Worm (Caenorhabditis elegans): ENCODE measurements around the gene M110.9.

The M110.9 gene

DNA sequence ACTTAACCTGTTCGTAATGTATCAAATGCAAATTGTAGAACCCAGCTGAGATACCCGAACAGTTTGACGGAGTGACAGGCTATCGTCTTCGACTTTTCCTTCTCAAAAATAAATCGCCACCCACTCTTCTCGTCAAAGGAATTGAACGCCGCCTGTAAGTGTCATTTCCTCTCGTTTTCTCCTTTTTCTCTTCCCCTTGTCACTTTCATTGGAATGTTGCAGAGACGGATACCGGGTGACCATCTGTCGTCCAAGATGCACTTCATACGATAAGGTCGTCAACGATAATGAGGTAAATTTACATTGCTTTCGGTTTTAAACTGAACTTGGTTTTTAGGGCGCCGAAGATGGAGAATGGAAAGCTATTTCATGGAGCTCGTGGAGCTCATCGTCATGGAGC lies 31.3 kb upstream of the M110.9 start:
- TF ChIP-seq nhr-25 (tag; optimal IDR thresholded peaks at IDR 0.05) (peak; percentile 62), pha-4 (tag; optimal IDR thresholded peaks at IDR 0.05) (no peak)

DNA sequence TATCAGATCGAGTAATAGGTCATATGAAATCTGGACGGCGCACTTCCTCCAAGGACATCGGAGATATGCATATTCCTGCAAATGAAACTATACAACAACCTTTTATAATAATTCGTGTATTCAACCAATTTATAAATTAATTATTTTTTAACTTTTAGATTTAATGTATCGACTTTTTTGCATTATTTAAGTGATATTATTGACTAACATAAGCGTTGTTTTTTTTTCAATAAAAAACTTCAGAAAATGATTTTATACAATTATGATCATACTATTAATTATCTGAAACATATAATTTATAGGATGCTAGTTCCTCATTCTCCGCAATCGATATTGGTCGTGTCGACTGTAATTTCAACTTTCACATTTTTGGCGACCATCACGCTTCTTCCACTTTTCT lies 27.0 kb upstream of the M110.9 start, which contains the start of gene col-76:
col-76 (plus strand) TSS at position 301 of the 400 bp plus-strand sequence.
- TF ChIP-seq lin-15B (tag; optimal IDR thresholded peaks at IDR 0.05), result no peak
- no peak for TF ChIP-seq ztf-11 (tag; optimal IDR thresholded peaks at IDR 0.05)
- no peak for TF ChIP-seq eor-1 (tag; optimal IDR thresholded peaks at IDR 0.05)
- no peak for TF ChIP-seq hmg-11 (tag; optimal IDR thresholded peaks at IDR 0.05)
- TF ChIP-seq egl-27 (tag; optimal IDR thresholded peaks at IDR 0.05), result no peak
- TF ChIP-seq nhr-23 (tag; optimal IDR thresholded peaks at IDR 0.05), result no peak
- no peak for TF ChIP-seq lin-39 (tag; optimal IDR thresholded peaks at IDR 0.05)
- TF ChIP-seq nhr-77 (tag; optimal IDR thresholded peaks at IDR 0.05), result no peak

DNA sequence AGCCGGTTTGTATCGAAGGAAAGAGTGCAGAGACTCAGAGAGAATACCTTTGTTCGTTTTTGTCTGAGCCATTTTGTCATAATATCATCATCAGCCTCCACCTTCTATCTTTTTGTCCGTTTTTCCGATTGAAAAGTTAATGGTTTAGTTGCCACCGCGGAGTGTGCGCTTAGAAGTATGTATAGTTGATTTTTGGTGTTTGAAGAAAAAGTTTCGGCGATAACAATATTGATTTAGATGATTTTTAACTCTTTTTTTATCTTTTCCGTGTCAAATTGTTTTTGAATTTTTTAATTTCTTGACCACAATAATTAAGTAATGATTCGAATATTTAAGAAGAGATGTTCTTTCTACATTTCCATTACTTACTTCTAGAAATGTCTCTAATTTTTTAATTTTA lies 25.5 kb upstream of the M110.9 start:
- TF ChIP-seq elt-2 (tag; optimal IDR thresholded peaks at IDR 0.05), result peak; percentile 63
- TF ChIP-seq pha-4 (tag; optimal IDR thresholded peaks at IDR 0.05), result peak; percentile 18
- no peak for TF ChIP-seq R02D3.7 (tag; optimal IDR thresholded peaks at IDR 0.05)
- peak; percentile 40 for TF ChIP-seq skn-1 (tag; optimal IDR thresholded peaks at IDR 0.05)
- TF ChIP-seq pqm-1 (tag; optimal IDR thresholded peaks at IDR 0.05), result peak; percentile 2

DNA sequence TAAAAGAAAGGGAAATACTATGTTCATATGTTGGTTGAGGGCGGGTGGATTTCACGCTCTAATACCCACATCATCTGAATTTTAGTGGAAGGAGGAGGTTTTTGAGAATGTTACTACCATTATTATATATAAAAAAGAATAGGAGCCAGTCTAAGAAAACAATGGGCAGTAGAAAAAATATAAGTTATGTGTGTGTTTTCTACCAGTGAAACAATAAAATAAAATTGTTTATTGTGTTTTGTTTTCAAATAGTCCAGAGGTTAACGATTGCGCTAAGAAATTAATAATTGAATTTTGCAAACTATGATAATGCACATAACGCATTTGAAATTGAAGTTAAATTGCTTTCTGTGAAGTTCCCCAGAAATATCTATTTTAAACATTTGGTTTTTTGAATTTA lies 21.6 kb upstream of the M110.9 start, which contains the start of gene M110.8:
M110.8 (minus strand) TSS at position 101 of the 400 bp plus-strand sequence.
- no peak for TF ChIP-seq zag-1 (tag; optimal IDR thresholded peaks at IDR 0.05)
- no peak for TF ChIP-seq nhr-25 (tag; optimal IDR thresholded peaks at IDR 0.05)
- TF ChIP-seq mml-1 (tag; optimal IDR thresholded peaks at IDR 0.05), result no peak
- no peak for TF ChIP-seq nhr-28 (tag; optimal IDR thresholded peaks at IDR 0.05)
- TF ChIP-seq daf-12 (tag; optimal IDR thresholded peaks at IDR 0.05), result no peak
- TF ChIP-seq nhr-77 (tag; optimal IDR thresholded peaks at IDR 0.05), result no peak
- TF ChIP-seq elt-3 (tag; optimal IDR thresholded peaks at IDR 0.05), result no peak
- no peak for TF ChIP-seq mdl-1 (tag; optimal IDR thresholded peaks at IDR 0.05)
- TF ChIP-seq snpc-4 (tag; optimal IDR thresholded peaks at IDR 0.05), result no peak
- TF ChIP-seq lin-39 (tag; optimal IDR thresholded peaks at IDR 0.05), result no peak
- TF ChIP-seq aly-2 (tag; optimal IDR thresholded peaks at IDR 0.05), result no peak

DNA sequence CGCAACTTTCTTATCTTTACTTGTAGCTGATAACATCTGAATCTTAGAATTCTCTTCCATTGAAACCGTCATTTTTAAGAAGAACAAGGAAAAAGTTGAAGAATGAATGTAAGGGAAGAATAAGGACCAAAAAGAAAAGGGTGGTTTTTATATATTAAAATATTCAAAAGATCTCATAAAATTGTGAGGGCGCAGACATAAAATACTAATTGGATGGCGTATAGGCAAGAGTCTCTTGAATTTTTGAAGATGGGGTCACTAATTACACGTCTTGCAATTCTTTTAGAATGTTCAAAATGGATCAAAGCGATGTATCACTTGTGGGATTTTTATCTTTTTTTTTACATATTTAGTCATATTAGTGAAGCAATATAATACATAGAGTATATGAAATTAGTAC lies 18.4 kb upstream of the M110.9 start, which contains the start of gene twk-3:
twk-3 (minus strand) TSS at position 101 of the 400 bp plus-strand sequence.
- TF ChIP-seq mml-1 (tag; optimal IDR thresholded peaks at IDR 0.05) (no peak), jun-1 (tag; optimal IDR thresholded peaks at IDR 0.05) (no peak), pqm-1 (tag; optimal IDR thresholded peaks at IDR 0.05) (no peak)

DNA sequence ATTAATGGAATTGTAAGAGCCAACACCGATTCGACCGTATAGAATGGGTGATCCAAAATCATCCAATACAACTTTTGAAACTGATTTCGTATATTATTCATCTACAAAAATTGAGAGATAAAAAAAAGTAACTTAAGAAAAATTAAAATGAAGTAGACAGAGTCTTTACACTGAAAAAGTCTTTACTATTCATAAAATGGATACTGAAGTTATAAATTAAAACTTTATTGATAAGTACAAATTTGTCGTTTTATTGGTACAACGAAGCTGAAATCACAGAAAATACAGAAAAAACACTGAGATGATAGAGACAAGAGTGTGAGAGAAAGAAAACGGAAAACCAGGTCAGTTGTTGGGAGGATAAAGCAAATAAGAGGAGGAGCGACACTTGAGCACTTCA lies 16.7 kb upstream of the M110.9 start, which contains the start of gene M110.10:
M110.10 (minus strand) TSS at position 101 of the 400 bp plus-strand sequence.
- TF ChIP-seq pqm-1 (tag; optimal IDR thresholded peaks at IDR 0.05), result no peak
- peak; percentile 7 for TF ChIP-seq pha-4 (tag; optimal IDR thresholded peaks at IDR 0.05)

DNA sequence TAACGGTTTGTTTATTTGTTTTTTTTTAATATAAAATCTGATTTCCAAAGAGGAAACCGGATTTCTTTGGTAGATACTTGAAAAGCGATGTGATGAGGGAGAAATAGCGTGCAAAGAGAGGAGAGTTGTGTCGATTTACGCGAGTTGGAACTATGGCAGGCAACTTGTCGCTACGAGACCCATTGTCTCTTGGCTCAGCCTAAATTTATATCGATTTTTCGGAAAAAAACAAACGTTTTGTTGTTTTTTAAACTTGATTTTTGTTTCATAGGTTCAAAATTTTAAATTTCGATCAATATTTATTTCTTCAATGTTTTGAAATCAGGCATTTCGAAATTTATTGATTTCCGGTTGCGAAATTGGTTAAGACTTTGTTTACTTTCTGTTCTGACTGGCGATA lies 14.6 kb upstream of the M110.9 start, which contains the start of gene M110.3:
M110.3 (minus strand) TSS at position 184 of the 400 bp plus-strand sequence.
- TF ChIP-seq nhr-77 (tag; optimal IDR thresholded peaks at IDR 0.05) (no peak), mml-1 (tag; optimal IDR thresholded peaks at IDR 0.05) (no peak), daf-12 (tag; optimal IDR thresholded peaks at IDR 0.05) (no peak), pqm-1 (tag; optimal IDR thresholded peaks at IDR 0.05) (no peak), hmg-11 (tag; optimal IDR thresholded peaks at IDR 0.05) (peak; percentile 71), nhr-76 (tag; optimal IDR thresholded peaks at IDR 0.05) (no peak), nhr-237 (tag; optimal IDR thresholded peaks at IDR 0.05) (no peak), nhr-28 (tag; optimal IDR thresholded peaks at IDR 0.05) (no peak), unc-62 (GFP tag; optimal IDR thresholded peaks at IDR 0.05) (no peak), tbx-2 (tag; optimal IDR thresholded peaks at IDR 0.05) (no peak), ZK546.5 (tag; optimal IDR thresholded peaks at IDR 0.05) (no peak), elt-3 (tag; optimal IDR thresholded peaks at IDR 0.05) (no peak), nhr-23 (tag; optimal IDR thresholded peaks at IDR 0.05) (peak; percentile 73), ama-1 (optimal IDR thresholded peaks at IDR 0.05) (no peak), egl-5 (tag; optimal IDR thresholded peaks at IDR 0.05) (peak; percentile 67), ceh-28 (tag; optimal IDR thresholded peaks at IDR 0.05) (peak; percentile 69), pha-4 (tag; optimal IDR thresholded peaks at IDR 0.05) (peak; percentile 80), fos-1 (tag; optimal IDR thresholded peaks at IDR 0.05) (no peak), nfya-1 (tag; optimal IDR thresholded peaks at IDR 0.05; ENCODE audit: insufficient read depth) (peak; percentile 76), nhr-43 (tag; optimal IDR thresholded peaks at IDR 0.05; ENCODE audit: poor library complexity, severe bottlenecking) (no peak), skn-1 (tag; optimal IDR thresholded peaks at IDR 0.05) (no peak), egl-27 (tag; optimal IDR thresholded peaks at IDR 0.05) (no peak), lin-39 (tag; optimal IDR thresholded peaks at IDR 0.05) (peak; percentile 70), aly-2 (tag; optimal IDR thresholded peaks at IDR 0.05) (no peak), fkh-2 (tag; optimal IDR thresholded peaks at IDR 0.05) (no peak), ceh-16 (tag; optimal IDR thresholded peaks at IDR 0.05) (no peak), elt-1 (tag; optimal IDR thresholded peaks at IDR 0.05) (no peak), unc-39 (tag; optimal IDR thresholded peaks at IDR 0.05) (no peak), ztf-11 (tag; optimal IDR thresholded peaks at IDR 0.05) (no peak), ceh-82 (tag; optimal IDR thresholded peaks at IDR 0.05) (no peak), snpc-4 (tag; optimal IDR thresholded peaks at IDR 0.05) (peak; percentile 50)

Measured in whole organism, L3 larva.